Fruit fly (Drosophila melanogaster): ENCODE data around the gene Rbcn-3A.

The Rbcn-3A gene

DNA sequence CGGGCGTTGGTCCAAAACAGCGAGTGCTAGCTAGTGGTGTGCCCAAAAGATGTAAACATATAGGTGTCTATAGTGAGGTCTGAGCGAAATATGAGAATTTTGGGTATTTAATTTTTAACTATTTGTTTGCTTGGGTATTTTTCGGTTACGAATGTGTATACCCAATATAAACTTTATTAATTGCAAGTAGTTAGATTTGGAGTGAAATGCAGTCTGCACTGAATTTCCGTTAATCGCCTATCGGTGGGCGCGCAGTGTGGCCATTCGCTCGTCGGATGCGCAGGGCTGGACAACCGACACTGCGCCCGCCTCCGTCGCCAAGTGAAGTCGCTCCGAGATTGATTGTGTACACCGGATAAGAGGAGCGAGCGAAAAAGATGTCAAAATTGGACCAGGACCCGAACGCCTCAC is 39.8 kb upstream of the Rbcn-3A start, which contains the start of the genes CG15891 and CG3815 (continued):
- TF ChIP-seq nmo (GFP tag; optimal IDR thresholded peaks at IDR 0.05), result peak; percentile 78
- TF ChIP-seq az2 (GFP tag; optimal IDR thresholded peaks at IDR 0.05), result peak; percentile 16
- TF ChIP-seq maf-S (GFP tag; optimal IDR thresholded peaks at IDR 0.05), result peak; percentile 30
- no peak for TF ChIP-seq CG12071 (GFP tag; optimal IDR thresholded peaks at IDR 0.05)
- TF ChIP-seq CG6765 (GFP tag; optimal IDR thresholded peaks at IDR 0.05), result no peak
- peak; percentile 12 for TF ChIP-seq Mad (GFP tag; optimal IDR thresholded peaks at IDR 0.05)
- 0 out of 3 replicates have a peak, but pooled peaks have one; percentile 40 for TF ChIP-seq ci (GFP tag; IDR thresholded peaks at IDR 0.05)
- TF ChIP-seq crol (GFP tag; IDR thresholded peaks at IDR 0.05), result peak; percentile 57
- TF ChIP-seq pb (GFP tag; optimal IDR thresholded peaks at IDR 0.05), result peak; percentile 9
- peak; percentile 64 for TF ChIP-seq gfzf (GFP tag; optimal IDR thresholded peaks at IDR 0.05)
- TF ChIP-seq dimm (GFP tag; IDR thresholded peaks at IDR 0.05), result no peak
- no peak for TF ChIP-seq CG4854 (GFP tag; optimal IDR thresholded peaks at IDR 0.05)
- TF ChIP-seq bbx (GFP tag; IDR thresholded peaks at IDR 0.05; ENCODE audit: partially characterized antibody), result no peak
- peak; percentile 23; the same call in 1 of the 2 replicates for TF ChIP-seq Bgb (GFP tag; IDR thresholded peaks at IDR 0.05; ENCODE audit: partially characterized antibody)
- no peak for TF ChIP-seq B-H1 (GFP tag; IDR thresholded peaks at IDR 0.05)
- TF ChIP-seq H15 (GFP tag; IDR thresholded peaks at IDR 0.05), result no peak
- peak; percentile 72 for TF ChIP-seq Ptx1 (GFP tag; IDR thresholded peaks at IDR 0.05)
- TF ChIP-seq mirr (GFP tag; optimal IDR thresholded peaks at IDR 0.05), result peak; percentile 33
- peak; percentile 94 for TF ChIP-seq Ets65A (GFP tag)
- TF ChIP-seq gt (GFP tag; IDR thresholded peaks at IDR 0.05), result 0 out of 2 replicates have a peak, but pooled peaks have one; percentile 13
- TF ChIP-seq insv (GFP tag; optimal IDR thresholded peaks at IDR 0.05), result peak in 1 of 2 experiments; percentile 61
- peak; percentile 42 for TF ChIP-seq CG7556 (GFP tag; optimal IDR thresholded peaks at IDR 0.05)
- TF ChIP-seq wek (GFP tag; optimal IDR thresholded peaks at IDR 0.05), result peak; percentile 27
- peak; percentile 5 for TF ChIP-seq Ssrp (tag; optimal IDR thresholded peaks at IDR 0.05)
- TF ChIP-seq chn (GFP tag; optimal IDR thresholded peaks at IDR 0.05), result peak; percentile 12
- no peak for TF ChIP-seq scrt (GFP tag; optimal IDR thresholded peaks at IDR 0.05)
- TF ChIP-seq dysf (GFP tag; IDR thresholded peaks at IDR 0.05), result peak; percentile 61; the same call in 2 of the 3 replicates
- peak; percentile 91 for TF ChIP-seq Myb (GFP tag; optimal IDR thresholded peaks at IDR 0.05)
- TF ChIP-seq pzg (GFP tag; optimal IDR thresholded peaks at IDR 0.05), result peak; percentile 73
- 0 out of 2 replicates have a peak, but pooled peaks have one; percentile 27 for TF ChIP-seq CG8765 (GFP tag; IDR thresholded peaks at IDR 0.05)
- peak; percentile 81 for TF ChIP-seq CG12155 (GFP tag; optimal IDR thresholded peaks at IDR 0.05)
- no peak for TF ChIP-seq wor (GFP tag; IDR thresholded peaks at IDR 0.05)
- TF ChIP-seq CG4617 (GFP tag; optimal IDR thresholded peaks at IDR 0.05; ENCODE audit: borderline replicate concordance), result peak; percentile 71
- peak; percentile 66 for TF ChIP-seq CG30020 (tag; optimal IDR thresholded peaks at IDR 0.05)
- TF ChIP-seq CG16813 (GFP tag; IDR thresholded peaks at IDR 0.05; ENCODE audit: partially characterized antibody), result peak; percentile 46; the same call in 2 of the 3 replicates
- no peak for TF ChIP-seq lbe (GFP tag; optimal IDR thresholded peaks at IDR 0.05)
- peak; percentile 43 for TF ChIP-seq dm (GFP tag; optimal IDR thresholded peaks at IDR 0.05)
- TF ChIP-seq Eip74EF (GFP tag; optimal IDR thresholded peaks at IDR 0.05), result no peak
- TF ChIP-seq CG17186 (GFP tag; optimal IDR thresholded peaks at IDR 0.05), result peak; percentile 95
- peak; percentile 43; the same call in 1 of the 2 replicates for TF ChIP-seq CG10366 (GFP tag; IDR thresholded peaks at IDR 0.05)
- peak; percentile 48 for TF ChIP-seq Fer3 (tag; optimal IDR thresholded peaks at IDR 0.05)
- no peak for TF ChIP-seq Sox100B (GFP tag; optimal IDR thresholded peaks at IDR 0.05)
- peak; percentile 57 for TF ChIP-seq Ets97D (GFP tag; optimal IDR thresholded peaks at IDR 0.05)
- no peak for TF ChIP-seq CG7745 (tag; optimal IDR thresholded peaks at IDR 0.05)
- peak; percentile 74 for TF ChIP-seq CG9932 (GFP tag; IDR thresholded peaks at IDR 0.05)
- TF ChIP-seq Xbp1 (GFP tag; optimal IDR thresholded peaks at IDR 0.05), result peak; percentile 53
- 0 out of 2 replicates have a peak, but pooled peaks have one; percentile 8 for TF ChIP-seq CG42726 (GFP tag; IDR thresholded peaks at IDR 0.05; ENCODE audit: partially characterized antibody)
- no peak for TF ChIP-seq CG12769 (tag; optimal IDR thresholded peaks at IDR 0.05)
- no peak for TF ChIP-seq CG15479 (GFP tag; optimal IDR thresholded peaks at IDR 0.05)
- TF ChIP-seq Atf-2 (GFP tag; optimal IDR thresholded peaks at IDR 0.05), result no peak
